Fruit fly (Drosophila melanogaster): ENCODE data around the gene CG13895.
A peak's percentile ranks its signal among the peaks of the same experiment; 100 is the strongest.

Gene CG13895

DNA sequence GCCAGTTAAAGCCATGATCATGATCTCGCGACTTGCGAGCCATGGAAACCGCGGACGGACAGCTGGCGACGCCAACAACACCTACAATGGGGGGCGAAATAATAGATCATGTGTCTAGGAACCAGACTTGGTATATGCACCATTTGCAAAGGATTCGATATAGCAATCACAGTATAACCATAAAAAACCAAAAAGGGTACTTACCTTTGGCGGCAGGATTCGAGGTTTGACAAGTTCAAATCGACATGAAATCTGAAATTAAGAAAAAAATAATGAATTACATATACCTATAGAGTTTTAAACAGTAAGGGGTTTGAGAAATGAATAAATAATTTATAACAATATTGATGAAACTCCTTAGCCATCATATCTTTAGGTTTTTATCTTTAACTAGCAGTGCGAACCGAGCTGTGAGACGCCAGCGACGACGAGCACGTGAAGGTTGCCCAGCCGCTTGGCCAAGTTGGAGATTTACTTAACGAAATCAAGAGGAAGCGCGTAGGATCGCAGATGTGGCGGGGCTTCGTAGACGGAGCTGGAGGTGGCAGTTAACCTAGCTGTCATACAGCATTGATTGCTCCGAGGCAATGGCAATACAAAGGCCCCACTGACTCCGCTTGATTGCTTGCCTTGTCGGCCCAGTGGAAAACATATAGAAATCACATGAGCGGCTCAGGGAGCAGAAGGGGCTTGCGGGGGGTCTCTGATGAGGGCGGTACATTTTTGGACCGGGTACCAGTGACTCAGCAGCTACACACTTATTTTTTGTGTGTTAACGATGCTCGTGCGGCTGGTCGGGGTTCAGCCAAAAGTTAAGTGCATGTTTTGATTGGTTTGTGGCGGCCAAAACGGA lies 26.1 kb upstream of the CG13895 start (continued):
- TF ChIP-seq net (GFP tag; optimal IDR thresholded peaks at IDR 0.05) (peak; percentile 71), salr (GFP tag; optimal IDR thresholded peaks at IDR 0.05) (peak; percentile 54 to 81), Sox14 (GFP tag; optimal IDR thresholded peaks at IDR 0.05) (peak; percentile 18), Hr4 (GFP tag; optimal IDR thresholded peaks at IDR 0.05) (peak; percentile 69), fkh (GFP tag; optimal IDR thresholded peaks at IDR 0.05) (peak; percentile 11), Ets96B (tag; optimal IDR thresholded peaks at IDR 0.05) (peak; percentile 74), acj6 (GFP tag; optimal IDR thresholded peaks at IDR 0.05) (peak; percentile 70), Hr38 (GFP tag; optimal IDR thresholded peaks at IDR 0.05) (no peak), Eip75B (GFP tag; optimal IDR thresholded peaks at IDR 0.05) (peak; percentile 79), pdm3 (GFP tag; optimal IDR thresholded peaks at IDR 0.05) (peak; percentile 72), CG3919 (GFP tag; optimal IDR thresholded peaks at IDR 0.05) (peak; percentile 72), CG1621 (tag; optimal IDR thresholded peaks at IDR 0.05) (peak; percentile 35), CG8319 (GFP tag; optimal IDR thresholded peaks at IDR 0.05) (peak; percentile 40), dsx (GFP tag; optimal IDR thresholded peaks at IDR 0.05; ENCODE audit: poor library complexity, severe bottlenecking) (peak; percentile 51), CG6163 (GFP tag; IDR thresholded peaks at IDR 0.05) (peak; percentile 38; the same call in 2 of the 3 replicates), CG32006 (GFP tag; optimal IDR thresholded peaks at IDR 0.05) (peak; percentile 88), Hr39 (GFP tag; optimal IDR thresholded peaks at IDR 0.05) (no peak), spab (GFP tag; optimal IDR thresholded peaks at IDR 0.05) (peak; percentile 81), CG8632 (GFP tag; optimal IDR thresholded peaks at IDR 0.05) (peak; percentile 74), CG6276 (GFP tag; optimal IDR thresholded peaks at IDR 0.05) (peak; percentile 48), dac (GFP tag; optimal IDR thresholded peaks at IDR 0.05) (peak; percentile 67), ss (GFP tag; optimal IDR thresholded peaks at IDR 0.05) (peak; percentile 36 to 72), CG9139 (GFP tag; optimal IDR thresholded peaks at IDR 0.05) (peak; percentile 35), CG11762 (GFP tag; optimal IDR thresholded peaks at IDR 0.05; ENCODE audit: insufficient read depth) (peak; percentile 55), CG10669 (GFP tag; optimal IDR thresholded peaks at IDR 0.05) (peak; percentile 68), CG10631 (GFP tag; optimal IDR thresholded peaks at IDR 0.05) (peak; percentile 89), CG7368 (GFP tag; optimal IDR thresholded peaks at IDR 0.05) (peak; percentile 55), CG11294 (GFP tag; IDR thresholded peaks at IDR 0.05) (peak; percentile 8; the same call in 1 of the 2 replicates), CG6854 (GFP tag; optimal IDR thresholded peaks at IDR 0.05) (no peak), Eip93F (GFP tag; optimal IDR thresholded peaks at IDR 0.05) (no peak), CG4318 (GFP tag; optimal IDR thresholded peaks at IDR 0.05) (peak; percentile 68), vri (GFP tag; optimal IDR thresholded peaks at IDR 0.05) (no peak), Gug (GFP tag; IDR thresholded peaks at IDR 0.05) (peak; percentile 13; the same call in 1 of the 2 replicates), CG34406 (GFP tag; optimal IDR thresholded peaks at IDR 0.05) (peak; percentile 77), lz (GFP tag; optimal IDR thresholded peaks at IDR 0.05) (no peak), achi (GFP tag; optimal IDR thresholded peaks at IDR 0.05) (peak; percentile 73), Blimp-1 (GFP tag; optimal IDR thresholded peaks at IDR 0.05) (no peak), Lpt (GFP tag; optimal IDR thresholded peaks at IDR 0.05) (peak; percentile 33), svp (GFP tag) (peak; percentile 26), Smox (GFP tag; optimal IDR thresholded peaks at IDR 0.05) (no peak)
